Fruit fly (Drosophila melanogaster): ENCODE results near the gene Rbcn-3B.
A peak's percentile ranks its signal among the peaks of the same experiment; 100 is the strongest.

The Rbcn-3B gene

dm6 chrX:1897384-1897783, 11.3 kb upstream of the Rbcn-3B start:
- TF ChIP-seq CG6808 (GFP tag; optimal IDR thresholded peaks at IDR 0.05) (no peak), fd59A (GFP tag; optimal IDR thresholded peaks at IDR 0.05) (peak; percentile 34), CG10631 (GFP tag; optimal IDR thresholded peaks at IDR 0.05) (peak; percentile 42), lz (GFP tag; optimal IDR thresholded peaks at IDR 0.05) (peak; percentile 63), spab (GFP tag; optimal IDR thresholded peaks at IDR 0.05) (no peak), CG34406 (GFP tag; optimal IDR thresholded peaks at IDR 0.05) (peak; percentile 28), CG9139 (GFP tag; optimal IDR thresholded peaks at IDR 0.05) (no peak), ss (GFP tag; optimal IDR thresholded peaks at IDR 0.05) (peak in 1 of 2 experiments; percentile 38), CG11762 (GFP tag; optimal IDR thresholded peaks at IDR 0.05; ENCODE audit: insufficient read depth) (no peak), cyc (GFP tag; optimal IDR thresholded peaks at IDR 0.05) (peak; percentile 71), CG31627 (GFP tag; optimal IDR thresholded peaks at IDR 0.05) (peak; percentile 69), topi (GFP tag; optimal IDR thresholded peaks at IDR 0.05) (peak; percentile 66), Gug (GFP tag; IDR thresholded peaks at IDR 0.05) (peak; percentile 59), Lpt (GFP tag; optimal IDR thresholded peaks at IDR 0.05) (peak; percentile 19), esn (GFP tag; optimal IDR thresholded peaks at IDR 0.05) (peak; percentile 67), salr (GFP tag; optimal IDR thresholded peaks at IDR 0.05) (peak in 1 of 2 experiments; percentile 7), CG3919 (GFP tag; optimal IDR thresholded peaks at IDR 0.05) (peak; percentile 62), CG6163 (GFP tag; IDR thresholded peaks at IDR 0.05) (peak; percentile 65), Hr39 (GFP tag; optimal IDR thresholded peaks at IDR 0.05) (peak; percentile 75), acj6 (GFP tag; optimal IDR thresholded peaks at IDR 0.05) (peak; percentile 46), CG6792 (GFP tag; optimal IDR thresholded peaks at IDR 0.05) (peak; percentile 50), CG1621 (tag; optimal IDR thresholded peaks at IDR 0.05) (peak; percentile 17), Sox14 (GFP tag; optimal IDR thresholded peaks at IDR 0.05) (peak; percentile 64), svp (GFP tag) (peak; percentile 74), Hr4 (GFP tag; optimal IDR thresholded peaks at IDR 0.05) (no peak), eg (GFP tag; IDR thresholded peaks at IDR 0.05) (peak; percentile 68), CG8119 (GFP tag; IDR thresholded peaks at IDR 0.05) (peak; percentile 40; the same call in 1 of the 3 replicates), CG32006 (GFP tag; optimal IDR thresholded peaks at IDR 0.05) (peak; percentile 63), net (GFP tag; optimal IDR thresholded peaks at IDR 0.05) (no peak), CG15336 (GFP tag; IDR thresholded peaks at IDR 0.05) (peak; percentile 50), CG3032 (tag; optimal IDR thresholded peaks at IDR 0.05) (peak; percentile 37), CG10669 (GFP tag; optimal IDR thresholded peaks at IDR 0.05) (no peak), Eip93F (GFP tag; optimal IDR thresholded peaks at IDR 0.05) (no peak), achi (GFP tag; optimal IDR thresholded peaks at IDR 0.05) (no peak), Blimp-1 (GFP tag; optimal IDR thresholded peaks at IDR 0.05) (no peak), Ets96B (tag; optimal IDR thresholded peaks at IDR 0.05) (peak; percentile 44), CG11294 (GFP tag; IDR thresholded peaks at IDR 0.05) (peak; percentile 21; the same call in 1 of the 2 replicates), Eip78C (GFP tag) (peak; percentile 87), vri (GFP tag; optimal IDR thresholded peaks at IDR 0.05) (no peak)

DNA sequence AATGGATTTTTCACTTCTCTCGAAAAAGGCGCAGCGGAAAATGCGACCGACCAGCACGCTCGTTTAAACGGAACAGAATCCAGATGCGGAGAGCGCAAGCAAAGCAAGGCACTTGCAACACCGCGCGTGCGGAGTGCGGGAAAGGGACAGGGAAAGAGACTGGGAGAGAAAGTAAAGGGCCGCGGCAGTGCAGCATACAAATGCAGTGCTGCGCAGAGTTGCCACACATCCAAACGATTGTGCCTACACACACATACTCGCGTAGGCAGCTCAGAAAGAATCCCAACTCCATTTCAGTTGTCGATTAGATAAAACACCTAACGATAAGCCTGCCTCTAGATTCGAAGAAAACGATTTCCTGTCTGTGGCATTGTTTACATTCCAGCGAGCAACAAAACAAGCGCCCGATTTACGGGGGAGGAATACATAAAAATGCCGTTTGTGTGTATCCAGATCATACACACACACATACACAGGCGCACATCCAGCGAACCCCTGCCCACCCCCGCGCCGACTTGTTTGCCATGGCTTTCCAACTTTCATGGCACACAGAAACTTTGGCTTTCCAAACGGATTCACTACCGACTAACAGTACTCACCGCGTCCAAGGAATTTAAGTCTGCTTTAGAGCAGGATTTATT, 9.2 kb upstream of the Rbcn-3B start:
- TF ChIP-seq CG6163 (GFP tag; IDR thresholded peaks at IDR 0.05), result 0 out of 3 replicates have a peak, but pooled peaks have one; percentile 12
- peak; percentile 56 for TF ChIP-seq Blimp-1 (GFP tag; optimal IDR thresholded peaks at IDR 0.05)
- peak; percentile 51 for TF ChIP-seq CG3919 (GFP tag; optimal IDR thresholded peaks at IDR 0.05)
- no peak for TF ChIP-seq CG8632 (GFP tag; optimal IDR thresholded peaks at IDR 0.05)
- TF ChIP-seq fkh (GFP tag; optimal IDR thresholded peaks at IDR 0.05), result peak; percentile 57
- no peak for TF ChIP-seq CG11762 (GFP tag; optimal IDR thresholded peaks at IDR 0.05; ENCODE audit: insufficient read depth)
- no peak for TF ChIP-seq CG16779 (tag; optimal IDR thresholded peaks at IDR 0.05)
- TF ChIP-seq Eip78C (GFP tag), result peak; percentile 11
- peak; percentile 26 for TF ChIP-seq Lpt (GFP tag; optimal IDR thresholded peaks at IDR 0.05)
- peak; percentile 17 for TF ChIP-seq dsx (GFP tag; optimal IDR thresholded peaks at IDR 0.05; ENCODE audit: poor library complexity, severe bottlenecking)
- TF ChIP-seq ss (GFP tag; optimal IDR thresholded peaks at IDR 0.05), result peak in 1 of 2 experiments; percentile 46
- peak; percentile 17 for TF ChIP-seq Sox14 (GFP tag; optimal IDR thresholded peaks at IDR 0.05)
- TF ChIP-seq CG8319 (GFP tag; optimal IDR thresholded peaks at IDR 0.05), result no peak
- peak; percentile 19 for TF ChIP-seq CG7368 (GFP tag; optimal IDR thresholded peaks at IDR 0.05)
- TF ChIP-seq CG11294 (GFP tag; IDR thresholded peaks at IDR 0.05), result no peak
- peak; percentile 42 for TF ChIP-seq net (GFP tag; optimal IDR thresholded peaks at IDR 0.05)
